Worm (Caenorhabditis elegans) whole organism, late embryonic: ENCODE data around the gene C14B4.2.

Experiments
- Y22D7AL.16 ChIP-seq: sonication (generic microtip); optimal IDR thresholded peaks from 2 replicates; lab custom pipeline; 2016; ENCODE audit warnings: missing genetic modification characterization, missing compliant biosample characterization
- ama-1 ChIP-seq: fragments of 150-350 bp; optimal IDR thresholded peaks from 2 replicates; lab custom pipeline; 2014
- dmd-4 ChIP-seq: sonication (generic microtip); optimal IDR thresholded peaks from 2 replicates; lab custom pipeline; 2016; ENCODE audit warnings: borderline replicate concordance, missing genetic modification characterization, missing compliant biosample characterization
- ets-4 ChIP-seq: sonication (generic microtip); optimal IDR thresholded peaks from 2 replicates; lab custom pipeline; 2016; ENCODE audit warnings: missing genetic modification characterization, missing compliant biosample characterization
- lin-11 ChIP-seq: fragments of 200-800 bp; sonication (Bioruptor generic); optimal IDR thresholded peaks from 2 replicates; lab custom pipeline; 2018; ENCODE audit warnings: mild to moderate bottlenecking, missing genetic modification characterization, missing compliant biosample characterization
- nhr-11 ChIP-seq: fragments of 150-350 bp; optimal IDR thresholded peaks from 2 replicates; lab custom pipeline; 2014; ENCODE audit warnings: missing biosample characterization, missing genetic modification characterization
- pag-3 ChIP-seq: sonication (generic microtip); optimal IDR thresholded peaks from 2 replicates; lab custom pipeline; 2016; ENCODE audit warnings: missing compliant biosample characterization, missing genetic modification characterization, borderline replicate concordance
- pqm-1 ChIP-seq: sonication (generic microtip); optimal IDR thresholded peaks from 2 replicates; lab custom pipeline; 2016; ENCODE audit warnings: missing genetic modification characterization, missing compliant biosample characterization
- rnt-1 ChIP-seq: sonication (generic microtip); optimal IDR thresholded peaks from 2 replicates; lab custom pipeline; 2016; ENCODE audit warnings: missing genetic modification characterization, missing compliant biosample characterization
- unc-55 ChIP-seq: sonication (generic microtip); optimal IDR thresholded peaks from 2 replicates; lab custom pipeline; 2017; ENCODE audit warnings: missing biosample characterization, missing genetic modification reagents, missing genetic modification characterization

DNA sequence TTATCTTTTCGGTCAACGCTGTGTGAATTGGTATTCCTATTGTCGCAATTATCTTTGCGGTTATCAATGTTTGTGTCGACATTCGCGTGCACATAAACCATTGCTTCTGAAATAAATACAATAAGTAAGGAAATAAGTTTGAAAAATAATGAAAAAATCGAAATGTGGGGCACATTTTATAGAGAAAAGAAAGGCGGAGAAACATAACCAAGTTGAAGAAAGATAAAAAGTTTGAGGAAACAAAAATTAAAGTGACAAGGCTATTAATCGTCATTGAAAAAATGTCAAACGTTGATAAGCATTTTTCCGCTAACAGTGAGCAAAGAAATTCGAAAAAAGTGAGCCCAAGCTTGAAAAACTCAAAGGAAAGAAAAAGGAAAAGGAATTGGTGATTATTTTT, 40.1 kb downstream of the C14B4.2 start, which contains the start of gene C43D7.4:
- TF ChIP-seq pag-3 (tag; lab: Kevin White, UChicago) (no peak), ets-4 (tag; lab: Kevin White, UChicago) (no peak), lin-11 (tag; lab: Kevin White, UChicago) (no peak), unc-55 (no peak), nhr-11 (no peak), rnt-1 (tag; lab: Kevin White, UChicago) (no peak), pqm-1 (tag; lab: Kevin White, UChicago) (no peak), dmd-4 (tag; lab: Kevin White, UChicago) (no peak), Y22D7AL.16 (tag; lab: Kevin White, UChicago) (no peak), ama-1 (lab: Kevin White, UChicago) (no peak)
